Fruit fly (Drosophila melanogaster): Measurements from ENCODE around the gene CG9514.

Gene CG9514

dm6 chrX:14885554-14885953, 11.1 kb downstream of the CG9514 start:
- TF ChIP-seq gl (tag; optimal IDR thresholded peaks at IDR 0.05), result no peak
- no peak for TF ChIP-seq CG9948 (tag; optimal IDR thresholded peaks at IDR 0.05)
- TF ChIP-seq rn (GFP tag; IDR thresholded peaks at IDR 0.05), result no peak
- TF ChIP-seq CG15710 (tag; optimal IDR thresholded peaks at IDR 0.05), result no peak
- no peak for TF ChIP-seq CG4496 (GFP tag; IDR thresholded peaks at IDR 0.05)
- TF ChIP-seq CG8159 (tag; optimal IDR thresholded peaks at IDR 0.05), result no peak
- no peak for TF ChIP-seq CG13204 (GFP tag; optimal IDR thresholded peaks at IDR 0.05)
- TF ChIP-seq EcR (GFP tag; optimal IDR thresholded peaks at IDR 0.05), result no peak
- no peak for TF ChIP-seq CG17806 (tag; optimal IDR thresholded peaks at IDR 0.05)
- TF ChIP-seq CG12605 (GFP tag; IDR thresholded peaks at IDR 0.05), result no peak
- TF ChIP-seq CG14655 (GFP tag; optimal IDR thresholded peaks at IDR 0.05), result no peak
- no peak for TF ChIP-seq Ets98B (GFP tag; IDR thresholded peaks at IDR 0.05)
- TF ChIP-seq Snoo (tag; optimal IDR thresholded peaks at IDR 0.05), result no peak
- TF ChIP-seq CG32121 (GFP tag; IDR thresholded peaks at IDR 0.05), result no peak
- TF ChIP-seq Pif1A (GFP tag; optimal IDR thresholded peaks at IDR 0.05), result no peak
- no peak for TF ChIP-seq CG34367 (tag; optimal IDR thresholded peaks at IDR 0.05)
- no peak for TF ChIP-seq fd96Ca (GFP tag; IDR thresholded peaks at IDR 0.05)
- TF ChIP-seq CG10348 (GFP tag; IDR thresholded peaks at IDR 0.05), result no peak
- TF ChIP-seq Pif1B (GFP tag; optimal IDR thresholded peaks at IDR 0.05), result no peak
- no peak for TF ChIP-seq D1 (tag; optimal IDR thresholded peaks at IDR 0.05)

dm6 chrX:14883993-14884392, 12.7 kb downstream of the CG9514 start:
- no peak for TF ChIP-seq CG4496 (GFP tag; IDR thresholded peaks at IDR 0.05)
- TF ChIP-seq Ets98B (GFP tag; IDR thresholded peaks at IDR 0.05), result no peak
- no peak for TF ChIP-seq CG13204 (GFP tag; optimal IDR thresholded peaks at IDR 0.05)
- TF ChIP-seq rn (GFP tag; IDR thresholded peaks at IDR 0.05), result no peak
- TF ChIP-seq CG17806 (tag; optimal IDR thresholded peaks at IDR 0.05), result no peak
- TF ChIP-seq Snoo (tag; optimal IDR thresholded peaks at IDR 0.05), result no peak
- no peak for TF ChIP-seq EcR (GFP tag; optimal IDR thresholded peaks at IDR 0.05)
- TF ChIP-seq CG8159 (tag; optimal IDR thresholded peaks at IDR 0.05), result no peak
- no peak for TF ChIP-seq CG12605 (GFP tag; IDR thresholded peaks at IDR 0.05)
- TF ChIP-seq CG9948 (tag; optimal IDR thresholded peaks at IDR 0.05), result no peak
- TF ChIP-seq Pif1A (GFP tag; optimal IDR thresholded peaks at IDR 0.05), result no peak
- TF ChIP-seq Pif1B (GFP tag; optimal IDR thresholded peaks at IDR 0.05), result no peak
- no peak for TF ChIP-seq CG10348 (GFP tag; IDR thresholded peaks at IDR 0.05)
- TF ChIP-seq CG32121 (GFP tag; IDR thresholded peaks at IDR 0.05), result no peak
- TF ChIP-seq D1 (tag; optimal IDR thresholded peaks at IDR 0.05), result no peak
- TF ChIP-seq CG15710 (tag; optimal IDR thresholded peaks at IDR 0.05), result no peak
- no peak for TF ChIP-seq CG8301 (tag; optimal IDR thresholded peaks at IDR 0.05)
- TF ChIP-seq CG34367 (tag; optimal IDR thresholded peaks at IDR 0.05), result no peak

- TF ChIP-seq EcR (GFP tag; optimal IDR thresholded peaks at IDR 0.05) (no peak), Snoo (tag; optimal IDR thresholded peaks at IDR 0.05) (peak; percentile 54), CG8301 (tag; optimal IDR thresholded peaks at IDR 0.05) (peak; percentile 73), fd96Ca (GFP tag; IDR thresholded peaks at IDR 0.05) (peak; percentile 87), CG13204 (GFP tag; optimal IDR thresholded peaks at IDR 0.05) (no peak), CG17806 (tag; optimal IDR thresholded peaks at IDR 0.05) (peak; percentile 70), rn (GFP tag; IDR thresholded peaks at IDR 0.05) (peak; percentile 71), CG8159 (tag; optimal IDR thresholded peaks at IDR 0.05) (peak; percentile 67), CG12605 (GFP tag; IDR thresholded peaks at IDR 0.05) (peak; percentile 82), CG32121 (GFP tag; IDR thresholded peaks at IDR 0.05) (peak; percentile 91), Pif1A (GFP tag; optimal IDR thresholded peaks at IDR 0.05) (peak; percentile 89), gl (tag; optimal IDR thresholded peaks at IDR 0.05) (no peak), Pif1B (GFP tag; optimal IDR thresholded peaks at IDR 0.05) (peak; percentile 85), CG9948 (tag; optimal IDR thresholded peaks at IDR 0.05) (peak; percentile 68), Ets98B (GFP tag; IDR thresholded peaks at IDR 0.05) (peak; percentile 93), CG4496 (GFP tag; IDR thresholded peaks at IDR 0.05) (peak; percentile 92), CG14655 (GFP tag; optimal IDR thresholded peaks at IDR 0.05) (peak; percentile 56), CG34367 (tag; optimal IDR thresholded peaks at IDR 0.05) (peak; percentile 37), CG10348 (GFP tag; IDR thresholded peaks at IDR 0.05) (0 out of 2 replicates have a peak, but pooled peaks have one; percentile 38), CG15710 (tag; optimal IDR thresholded peaks at IDR 0.05) (peak; percentile 61), D1 (tag; optimal IDR thresholded peaks at IDR 0.05) (no peak)
Observed at dm6 chrX:14882536-14883118, 14.1 kb downstream of the CG9514 start, which contains the start of the genes CG45064 and CG45065. Gene CG45064 (minus strand): TSS chrX:14882586. Gene CG45065 (minus strand): TSS chrX:14882586.

dm6 chrX:14878917-14879316, 17.8 kb downstream of the CG9514 start:
- TF ChIP-seq Pif1A (GFP tag; optimal IDR thresholded peaks at IDR 0.05), result no peak
- no peak for TF ChIP-seq CG8159 (tag; optimal IDR thresholded peaks at IDR 0.05)
- TF ChIP-seq CG32121 (GFP tag; IDR thresholded peaks at IDR 0.05), result no peak

- TF ChIP-seq EcR (GFP tag; optimal IDR thresholded peaks at IDR 0.05) (peak; percentile 13), CG9948 (tag; optimal IDR thresholded peaks at IDR 0.05) (no peak)
Observed at dm6 chrX:14871028-14871427, 25.7 kb downstream of the CG9514 start, which contains the start of gene CG9518. Gene CG9518 (minus strand): TSS chrX:14871181.

dm6 chrX:14868414-14868813, 28.3 kb downstream of the CG9514 start:
- TF ChIP-seq CG4496 (GFP tag; IDR thresholded peaks at IDR 0.05) (peak; percentile 60; the same call in 1 of the 3 replicates), CG9948 (tag; optimal IDR thresholded peaks at IDR 0.05) (no peak), Ets98B (GFP tag; IDR thresholded peaks at IDR 0.05) (peak; percentile 45; the same call in 1 of the 2 replicates), CG12605 (GFP tag; IDR thresholded peaks at IDR 0.05) (no peak)
